Worm (Caenorhabditis elegans): ENCODE results near the gene Y105C5B.17.

DNA sequence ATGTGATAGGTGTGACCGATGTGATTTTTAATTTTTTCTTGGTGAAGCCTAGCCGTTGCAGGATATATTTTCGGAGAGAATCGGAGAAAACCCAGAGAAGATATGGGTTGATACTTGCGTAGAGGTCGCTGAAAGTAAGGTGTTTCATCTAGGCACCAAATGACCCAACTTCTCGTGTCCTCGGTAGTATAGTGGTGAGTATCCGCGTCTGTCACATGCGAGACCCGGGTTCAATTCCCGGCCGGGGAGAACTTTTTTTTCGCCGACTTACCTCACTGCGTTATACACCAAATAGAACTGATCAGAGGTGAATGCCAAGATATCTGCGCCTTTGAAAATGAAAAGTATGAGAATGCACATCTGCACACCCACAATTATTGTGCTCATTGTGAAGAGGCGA is 31.1 kb upstream of the Y105C5B.17 start:
- TF ChIP-seq alr-1 (tag; optimal IDR thresholded peaks at IDR 0.05) = no peak
- TF ChIP-seq unc-62 (GFP tag; optimal IDR thresholded peaks at IDR 0.05) = no peak
- TF ChIP-seq skn-1 (tag; optimal IDR thresholded peaks at IDR 0.05) = no peak
- no peak for TF ChIP-seq R02D3.7 (tag; optimal IDR thresholded peaks at IDR 0.05)
- TF ChIP-seq ama-1 (optimal IDR thresholded peaks at IDR 0.05) = no peak
- TF ChIP-seq unc-39 (tag; optimal IDR thresholded peaks at IDR 0.05) = no peak
- TF ChIP-seq crh-2 (tag; optimal IDR thresholded peaks at IDR 0.05) = peak; percentile 43
- TF ChIP-seq nhr-25 (tag; optimal IDR thresholded peaks at IDR 0.05) = no peak
- no peak for TF ChIP-seq zag-1 (tag; optimal IDR thresholded peaks at IDR 0.05)

Measured in whole organism, L2 larva.